Fruit fly (Drosophila melanogaster) whole organism, prepupa: ENCODE measurements around the gene CG31898.

Experiments used
- CG10631 ChIP-seq: fragments of 200-800 bp; sonication (Bioruptor generic); optimal IDR thresholded peaks from 2 replicates; lab custom pipeline; 2016; ENCODE audit warnings: missing biosample characterization, missing genetic modification characterization
- CG11294 ChIP-seq: fragments of 200-800 bp; sonication (Bioruptor generic); IDR thresholded peaks from 2 replicates; pipeline ENCODE4 v1.3.6; 2022; ENCODE audit warnings: missing biosample characterization, missing genetic modification characterization
- CG11902 ChIP-seq: fragments of 200-800 bp; sonication (Bioruptor generic); optimal IDR thresholded peaks from 3 replicates; lab custom pipeline; 2016; ENCODE audit warnings: missing biosample characterization, missing genetic modification characterization
- CG15336 ChIP-seq: fragments of 200-800 bp; sonication (Bioruptor generic); IDR thresholded peaks from 2 replicates; pipeline ENCODE4 v1.3.6; 2022; ENCODE audit warnings: missing biosample characterization, missing genetic modification characterization
- CG1621 ChIP-seq: fragments of 200-800 bp; sonication (Bioruptor generic); optimal IDR thresholded peaks from 3 replicates; lab custom pipeline; 2018; ENCODE audit warnings: missing biosample characterization, mild to moderate bottlenecking, missing genetic modification characterization
- CG3032 ChIP-seq: fragments of 200-800 bp; optimal IDR thresholded peaks from 2 replicates; lab custom pipeline; 2019; ENCODE audit warnings: missing biosample characterization, mild to moderate bottlenecking, missing genetic modification characterization, moderate library complexity
- CG31627 ChIP-seq: fragments of 200-800 bp; sonication (Bioruptor generic); optimal IDR thresholded peaks from 3 replicates; lab custom pipeline; 2016; ENCODE audit warnings: missing biosample characterization, missing genetic modification characterization
- CG34406 ChIP-seq: fragments of 200-800 bp; sonication (Bioruptor generic); optimal IDR thresholded peaks from 3 replicates; lab custom pipeline; 2016; ENCODE audit warnings: missing biosample characterization, missing genetic modification characterization
- CG3919 ChIP-seq: fragments of 200-800 bp; sonication (Bioruptor generic); optimal IDR thresholded peaks from 3 replicates; lab custom pipeline; 2016; ENCODE audit warnings: missing biosample characterization, missing genetic modification characterization
- CG4318 ChIP-seq: fragments of 200-800 bp; sonication (Bioruptor generic); optimal IDR thresholded peaks from 3 replicates; lab custom pipeline; 2017; ENCODE audit warnings: missing biosample characterization, mild to moderate bottlenecking, missing genetic modification characterization
- CG6792 ChIP-seq: fragments of 200-800 bp; sonication (Bioruptor generic); optimal IDR thresholded peaks from 3 replicates; lab custom pipeline; 2016; ENCODE audit warnings: missing biosample characterization, missing genetic modification characterization
- CG6808 ChIP-seq: fragments of 200-800 bp; sonication (Bioruptor generic); optimal IDR thresholded peaks from 3 replicates; lab custom pipeline; 2017; ENCODE audit warnings: missing biosample characterization, missing genetic modification characterization, mild to moderate bottlenecking, moderate library complexity, missing genetic modification reagents
- CG7368 ChIP-seq: fragments of 200-800 bp; sonication (Bioruptor generic); optimal IDR thresholded peaks from 3 replicates; lab custom pipeline; 2016; ENCODE audit warnings: missing biosample characterization, missing genetic modification characterization
- CG8119 ChIP-seq: fragments of 200-800 bp; sonication (Bioruptor generic); IDR thresholded peaks from 3 replicates; pipeline ENCODE4 v1.3.6; 2022; ENCODE audit warnings: missing biosample characterization, missing genetic modification characterization
- CG8319 ChIP-seq: fragments of 200-800 bp; sonication (Bioruptor generic); optimal IDR thresholded peaks from 3 replicates; lab custom pipeline; 2016; ENCODE audit warnings: missing biosample characterization, missing genetic modification characterization
- CG8632 ChIP-seq: fragments of 200-800 bp; sonication (Bioruptor generic); optimal IDR thresholded peaks from 3 replicates; lab custom pipeline; 2016; ENCODE audit warnings: missing biosample characterization, missing genetic modification characterization
- CG9139 ChIP-seq: fragments of 200-800 bp; sonication (Bioruptor generic); optimal IDR thresholded peaks from 3 replicates; lab custom pipeline; 2017; ENCODE audit warnings: missing biosample characterization, mild to moderate bottlenecking, missing genetic modification characterization
- Eip78C ChIP-seq: fragments of 200-800 bp; sonication (Bioruptor generic); peaks from one replicate; lab custom pipeline; 2016; ENCODE audit warnings: missing biosample characterization, missing genetic modification characterization
- Eip93F ChIP-seq: fragments of 200-800 bp; sonication (Bioruptor generic); optimal IDR thresholded peaks from 2 replicates; lab custom pipeline; 2016; ENCODE audit warnings: missing biosample characterization, mild to moderate bottlenecking, missing genetic modification characterization
- Ets21C ChIP-seq: fragments of 200-800 bp; sonication (Bioruptor generic); optimal IDR thresholded peaks from 3 replicates; lab custom pipeline; 2016; ENCODE audit warnings: missing biosample characterization, missing genetic modification characterization
- Hr39 ChIP-seq: fragments of 200-800 bp; sonication (Bioruptor generic); optimal IDR thresholded peaks from 2 replicates; lab custom pipeline; 2016; ENCODE audit warnings: missing biosample characterization, missing genetic modification characterization
- Lpt ChIP-seq: fragments of 200-800 bp; sonication (Bioruptor generic); optimal IDR thresholded peaks from 3 replicates; lab custom pipeline; 2016; ENCODE audit warnings: missing biosample characterization, missing genetic modification characterization
- Met ChIP-seq: fragments of 200-800 bp; sonication (Bioruptor generic); optimal IDR thresholded peaks from 3 replicates; lab custom pipeline; 2016; ENCODE audit warnings: missing biosample characterization, missing genetic modification characterization
- Smox ChIP-seq: fragments of 200-800 bp; sonication (Bioruptor generic); optimal IDR thresholded peaks from 3 replicates; lab custom pipeline; 2016; ENCODE audit warnings: missing biosample characterization, missing genetic modification characterization
- acj6 ChIP-seq: fragments of 200-800 bp; sonication (Bioruptor generic); optimal IDR thresholded peaks from 3 replicates; lab custom pipeline; 2016; ENCODE audit warnings: missing biosample characterization, missing genetic modification characterization
- cyc ChIP-seq: fragments of 200-800 bp; sonication (Bioruptor generic); optimal IDR thresholded peaks from 3 replicates; lab custom pipeline; 2016; ENCODE audit warnings: missing biosample characterization, missing genetic modification characterization
- dac ChIP-seq: fragments of 200-800 bp; sonication (Bioruptor generic); optimal IDR thresholded peaks from 2 replicates; lab custom pipeline; 2017; ENCODE audit warnings: missing biosample characterization, mild to moderate bottlenecking, missing genetic modification characterization
- esn ChIP-seq: fragments of 200-800 bp; sonication (Bioruptor generic); optimal IDR thresholded peaks from 2 replicates; lab custom pipeline; 2016; ENCODE audit warnings: missing biosample characterization, mild to moderate bottlenecking, missing genetic modification characterization, moderate library complexity
- fd85E ChIP-seq: fragments of 200-800 bp; sonication (Bioruptor generic); optimal IDR thresholded peaks from 3 replicates; lab custom pipeline; 2016; ENCODE audit warnings: missing biosample characterization, missing genetic modification characterization
- fkh ChIP-seq: fragments of 200-800 bp; sonication (Bioruptor generic); optimal IDR thresholded peaks from 3 replicates; lab custom pipeline; 2017; ENCODE audit warnings: missing biosample characterization, mild to moderate bottlenecking, missing genetic modification characterization, moderate library complexity
- lz ChIP-seq: fragments of 200-800 bp; sonication (Bioruptor generic); optimal IDR thresholded peaks from 3 replicates; lab custom pipeline; 2016; ENCODE audit warnings: missing biosample characterization, missing genetic modification characterization
- net ChIP-seq: fragments of 200-800 bp; sonication (Bioruptor generic); optimal IDR thresholded peaks from 3 replicates; lab custom pipeline; 2016; ENCODE audit warnings: missing biosample characterization, missing genetic modification characterization
- pdm3 ChIP-seq: fragments of 200-800 bp; sonication (Bioruptor generic); optimal IDR thresholded peaks from 3 replicates; lab custom pipeline; 2016; ENCODE audit warnings: missing biosample characterization, missing genetic modification characterization
- ss ChIP-seq, 2 experiments: fragments of 200-800 bp; sonication (Bioruptor generic); optimal IDR thresholded peaks; 2 replicates in 1 of 2; 3 replicates in 1 of 2; lab custom pipeline; 2017 to 2018; ENCODE audit warnings: mild to moderate bottlenecking in 2 of 2, missing biosample characterization in 2 of 2, missing genetic modification characterization in 2 of 2, moderate library complexity in 1 of 2
- topi ChIP-seq: fragments of 200-800 bp; sonication (Bioruptor generic); optimal IDR thresholded peaks from 3 replicates; lab custom pipeline; 2016; ENCODE audit warnings: missing biosample characterization, missing genetic modification characterization
- vri ChIP-seq: fragments of 200-800 bp; sonication (Bioruptor generic); optimal IDR thresholded peaks from 3 replicates; lab custom pipeline; 2016; ENCODE audit warnings: missing biosample characterization, mild to moderate bottlenecking, missing genetic modification characterization

CG31898 gene

DNA sequence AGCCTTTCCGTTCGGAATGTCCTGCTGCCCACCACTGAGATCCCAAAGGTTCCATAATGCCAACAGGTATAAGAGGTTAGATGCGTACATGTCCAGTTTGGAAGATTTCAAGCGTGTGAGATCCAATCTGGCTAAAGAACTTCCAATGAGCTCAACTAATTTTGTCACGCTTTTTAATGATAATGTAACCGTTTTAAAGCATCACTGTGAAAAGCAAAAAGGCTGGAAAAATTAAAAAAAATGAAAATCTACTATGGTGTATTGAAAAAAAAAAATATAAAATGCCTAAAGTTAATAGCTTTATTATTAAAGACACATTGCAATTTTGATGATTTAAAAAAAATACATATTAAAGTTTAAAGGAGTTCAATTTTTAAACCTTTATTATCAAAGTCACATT is 7.1 kb upstream of the CG31898 start, which contains the start of gene Acp29AB:
Gene Acp29AB (minus strand): TSS at position 101 of the 400 bp plus-strand sequence.
- TF ChIP-seq CG1621 (tag; lab: Kevin White, UChicago) (no peak), CG8319 (GFP tag; lab: Kevin White, UChicago) (no peak), pdm3 (no peak), CG6792 (GFP tag; lab: Kevin White, UChicago) (no peak), CG15336 (no peak), fkh (GFP tag; lab: Kevin White, UChicago) (no peak), lz (GFP tag; lab: Kevin White, UChicago) (no peak), fd85E (GFP tag; lab: Kevin White, UChicago) (no peak), Eip93F (GFP tag; lab: Kevin White, UChicago) (no peak), CG8119 (GFP tag; lab: Robert Waterston, UW) (no peak), Met (GFP tag; lab: Kevin White, UChicago) (no peak), CG7368 (GFP tag; lab: Kevin White, UChicago) (no peak), CG10631 (GFP tag; lab: Kevin White, UChicago) (no peak), CG4318 (GFP tag; lab: Kevin White, UChicago) (no peak), CG31627 (GFP tag; lab: Kevin White, UChicago) (no peak)

DNA sequence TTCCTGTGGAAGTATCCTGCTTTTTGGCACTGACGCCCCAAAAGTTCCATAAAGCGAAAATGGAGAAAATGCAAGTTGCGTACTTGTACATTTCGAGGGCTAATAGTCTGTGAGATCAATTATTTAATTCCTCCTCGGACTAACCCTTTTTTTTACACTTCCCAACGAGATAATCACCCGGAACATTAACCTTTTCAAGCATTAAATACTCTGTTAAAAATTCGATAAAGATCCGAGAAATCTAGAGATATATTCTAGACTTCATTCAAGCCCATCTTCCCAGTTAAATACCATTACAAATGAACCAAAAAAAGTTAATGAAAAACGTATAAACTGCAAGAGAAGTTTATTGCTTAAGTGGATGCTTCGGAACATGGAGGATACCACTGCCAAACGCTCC is 6.0 kb upstream of the CG31898 start, which contains the start of gene lectin-29Ca:
Gene lectin-29Ca (minus strand): TSS at position 101 of the 400 bp plus-strand sequence.
- no peak for TF ChIP-seq fkh (GFP tag; lab: Kevin White, UChicago)
- TF ChIP-seq CG1621 (tag; lab: Kevin White, UChicago) = no peak
- no peak for TF ChIP-seq Lpt (GFP tag; lab: Kevin White, UChicago)
- TF ChIP-seq Eip78C = no peak
- no peak for TF ChIP-seq CG7368 (GFP tag; lab: Kevin White, UChicago)
- no peak for TF ChIP-seq vri (GFP tag; lab: Kevin White, UChicago)
- TF ChIP-seq CG15336 = no peak
- no peak for TF ChIP-seq dac (GFP tag; lab: Kevin White, UChicago)
- no peak for TF ChIP-seq Ets21C (GFP tag; lab: Kevin White, UChicago)
- no peak for TF ChIP-seq pdm3
- TF ChIP-seq CG8119 (GFP tag; lab: Robert Waterston, UW) = no peak
- no peak for TF ChIP-seq CG6808 (GFP tag; lab: Kevin White, UChicago)
- TF ChIP-seq cyc (GFP tag; lab: Kevin White, UChicago) = no peak
- no peak for TF ChIP-seq topi (GFP tag; lab: Kevin White, UChicago)
- TF ChIP-seq, all 60 proteins: peak for 0

DNA sequence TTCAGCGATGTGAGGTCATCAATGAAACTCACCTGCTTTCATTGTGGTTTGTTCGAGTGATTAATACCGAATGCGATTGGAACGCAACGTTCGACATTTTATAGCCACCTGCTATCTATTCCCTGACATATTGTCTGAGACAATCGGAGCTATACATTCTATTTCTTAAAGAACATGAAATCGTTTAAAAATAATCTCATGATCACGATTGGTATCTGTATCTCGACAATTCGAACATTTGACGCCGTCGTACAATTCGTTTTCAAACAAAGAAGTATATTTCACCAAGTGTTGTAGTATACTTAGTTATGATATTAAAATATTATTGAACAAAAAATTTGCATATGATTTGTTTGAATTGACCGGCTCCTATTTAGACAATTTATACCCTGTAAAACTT is 5.4 kb upstream of the CG31898 start, which contains the start of gene Peritrophin-15b:
Gene Peritrophin-15b (minus strand): TSS at position 101 of the 400 bp plus-strand sequence.
- TF ChIP-seq CG6808 (GFP tag; lab: Kevin White, UChicago) = no peak
- no peak for TF ChIP-seq esn (GFP tag; lab: Kevin White, UChicago)
- TF ChIP-seq, all 60 proteins: peak for 0

DNA sequence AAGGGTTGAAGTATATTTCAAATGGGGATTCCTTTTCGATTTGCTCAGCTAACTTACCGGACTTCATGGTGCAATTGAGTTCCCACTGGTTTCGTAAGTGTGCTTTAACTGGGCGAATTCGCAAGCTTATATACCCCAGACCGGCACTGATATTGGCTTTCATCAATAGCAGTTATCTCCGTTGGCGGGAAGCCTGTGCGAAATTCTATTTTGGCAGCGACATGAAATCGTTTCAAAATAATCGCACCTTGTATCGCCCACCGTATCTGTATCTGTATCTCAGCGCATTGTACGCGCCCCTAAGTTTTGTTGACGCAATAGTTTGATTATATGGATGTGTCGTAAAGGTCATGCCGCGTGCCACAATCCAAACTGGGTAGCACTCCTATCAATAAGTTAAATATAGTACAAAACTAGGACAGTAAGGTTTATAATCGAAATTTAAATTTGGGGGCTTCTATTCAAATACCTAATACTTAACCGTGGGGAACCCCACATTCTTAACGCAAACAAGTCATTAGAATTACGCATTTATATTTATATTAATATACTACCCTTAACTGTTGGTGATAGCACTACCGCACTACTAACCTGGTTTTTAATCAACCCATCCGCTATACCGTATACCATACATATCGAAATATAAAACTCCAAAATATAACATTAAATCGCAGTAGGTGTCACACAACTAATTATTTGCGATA is 4.1 kb upstream of the CG31898 start, which contains the start of the genes Peritrophin-15a and CG13385:
Gene Peritrophin-15a (minus strand): TSS at position 101 of the 704 bp plus-strand sequence.
Gene CG13385 (plus strand): TSS at position 654 of the 704 bp plus-strand sequence.
- no peak for TF ChIP-seq CG34406 (GFP tag; lab: Kevin White, UChicago)
- no peak for TF ChIP-seq CG11294 (GFP tag; lab: Robert Waterston, UW)
- TF ChIP-seq Met (GFP tag; lab: Kevin White, UChicago) = no peak
- no peak for TF ChIP-seq CG8632 (GFP tag; lab: Kevin White, UChicago)
- TF ChIP-seq Hr39 = no peak
- TF ChIP-seq net (GFP tag; lab: Kevin White, UChicago) = no peak
- no peak for TF ChIP-seq topi (GFP tag; lab: Kevin White, UChicago)
- TF ChIP-seq CG6792 (GFP tag; lab: Kevin White, UChicago) = no peak
- no peak for TF ChIP-seq CG4318 (GFP tag; lab: Kevin White, UChicago)
- no peak for TF ChIP-seq CG3919 (GFP tag; lab: Kevin White, UChicago)
- no peak for TF ChIP-seq CG15336
- TF ChIP-seq CG3032 (tag; lab: Kevin White, UChicago) = no peak
- no peak for TF ChIP-seq CG7368 (GFP tag; lab: Kevin White, UChicago)
- no peak for TF ChIP-seq CG8119 (GFP tag; lab: Robert Waterston, UW)
- TF ChIP-seq CG11902 (GFP tag; lab: Kevin White, UChicago) = no peak
- TF ChIP-seq acj6 = no peak
- no peak for TF ChIP-seq ss (GFP tag; optimal IDR thresholded peaks at IDR 0.05; lab: Kevin White, UChicago)
- TF ChIP-seq CG9139 (GFP tag; lab: Kevin White, UChicago) = no peak
- TF ChIP-seq Smox (GFP tag; lab: Kevin White, UChicago) = no peak
